Fruit fly (Drosophila melanogaster): ENCODE measurements around the gene Nbr.

Gene Nbr

dm6 chr2L:21189273-21189781 lies 26.4 kb upstream of the Nbr start:
- TF ChIP-seq luna (GFP tag; optimal IDR thresholded peaks at IDR 0.05) = no peak
- TF ChIP-seq mirr (GFP tag; optimal IDR thresholded peaks at IDR 0.05) = peak; percentile 91
- TF ChIP-seq CG16863 (GFP tag; optimal IDR thresholded peaks at IDR 0.05) = no peak
- TF ChIP-seq grn (GFP tag; optimal IDR thresholded peaks at IDR 0.05) = no peak
- TF ChIP-seq lab (GFP tag; optimal IDR thresholded peaks at IDR 0.05) = peak; percentile 16
- TF ChIP-seq sens (GFP tag) = peak; percentile 58
- TF ChIP-seq exex (tag; optimal IDR thresholded peaks at IDR 0.05) = peak; percentile 76
- TF ChIP-seq HLH3B (GFP tag; IDR thresholded peaks at IDR 0.05) = no peak
- TF ChIP-seq onecut (GFP tag; IDR thresholded peaks at IDR 0.05) = peak; percentile 59
- TF ChIP-seq Dll (GFP tag; IDR thresholded peaks at IDR 0.05; ENCODE audit: partially characterized antibody) = no peak
- TF ChIP-seq CG10267 (tag; optimal IDR thresholded peaks at IDR 0.05) = no peak
- TF ChIP-seq slou (GFP tag; optimal IDR thresholded peaks at IDR 0.05) = no peak
- no peak for TF ChIP-seq Xbp1 (GFP tag; optimal IDR thresholded peaks at IDR 0.05)
- TF ChIP-seq lov (optimal IDR thresholded peaks at IDR 0.05) = no peak
- TF ChIP-seq lov (GFP tag; IDR thresholded peaks at IDR 0.05) = 0 out of 3 replicates have a peak, but pooled peaks have one; percentile 15
- TF ChIP-seq hth (optimal IDR thresholded peaks at IDR 0.05) = no peak

dm6 chr2L:21187753-21188152 lies 24.9 kb upstream of the Nbr start:
- TF ChIP-seq Six4 (GFP tag; optimal IDR thresholded peaks at IDR 0.05) (no peak), ham (GFP tag; IDR thresholded peaks at IDR 0.05) (no peak), ci (GFP tag; IDR thresholded peaks at IDR 0.05) (no peak), zf30C (GFP tag; optimal IDR thresholded peaks at IDR 0.05) (no peak), CG15269 (tag; optimal IDR thresholded peaks at IDR 0.05) (no peak), CG10959 (GFP tag; IDR thresholded peaks at IDR 0.05) (no peak), CG7372 (GFP tag; IDR thresholded peaks at IDR 0.05) (no peak), CG32532 (GFP tag; IDR thresholded peaks at IDR 0.05) (0 out of 2 replicates have a peak, but pooled peaks have one; percentile 14), dysf (GFP tag; IDR thresholded peaks at IDR 0.05) (peak; percentile 25; the same call in 1 of the 3 replicates), CG6272 (GFP tag; IDR thresholded peaks at IDR 0.05) (no peak), CG17361 (GFP tag; IDR thresholded peaks at IDR 0.05) (no peak), CG3281 (GFP tag; optimal IDR thresholded peaks at IDR 0.05) (no peak), cg (GFP tag; optimal IDR thresholded peaks at IDR 0.05) (no peak), Deaf1 (tag; optimal IDR thresholded peaks at IDR 0.05) (no peak), Atf-2 (GFP tag; optimal IDR thresholded peaks at IDR 0.05) (no peak), Ptx1 (GFP tag; IDR thresholded peaks at IDR 0.05) (peak; percentile 31; the same call in 1 of the 2 replicates), hth (optimal IDR thresholded peaks at IDR 0.05) (no peak), GATAe (GFP tag; conservative IDR thresholded peaks at IDR 0.05) (no peak), lab (GFP tag; optimal IDR thresholded peaks at IDR 0.05) (no peak), row (GFP tag; IDR thresholded peaks at IDR 0.05) (peak; percentile 27; the same call in 1 of the 3 replicates), CG18599 (GFP tag; optimal IDR thresholded peaks at IDR 0.05) (peak; percentile 1), Hmr (GFP tag; optimal IDR thresholded peaks at IDR 0.05) (no peak), aop (GFP tag; IDR thresholded peaks at IDR 0.05) (no peak), CG10267 (tag; optimal IDR thresholded peaks at IDR 0.05) (no peak), CG10565 (GFP tag; optimal IDR thresholded peaks at IDR 0.05) (no peak), danr (GFP tag; IDR thresholded peaks at IDR 0.05) (0 out of 2 replicates have a peak, but pooled peaks have one; percentile 11), Usf (GFP tag; optimal IDR thresholded peaks at IDR 0.05) (no peak), Ets65A (GFP tag) (peak; percentile 81), peb (GFP tag; IDR thresholded peaks at IDR 0.05) (no peak), exex (tag; optimal IDR thresholded peaks at IDR 0.05) (no peak), Rfx (GFP tag; IDR thresholded peaks at IDR 0.05) (0 out of 2 replicates have a peak, but pooled peaks have one; percentile 24), CG13123 (GFP tag; optimal IDR thresholded peaks at IDR 0.05) (no peak), sna (GFP tag; IDR thresholded peaks at IDR 0.05; ENCODE audit: partially characterized antibody) (no peak)
